Fruit fly (Drosophila melanogaster): Measurements from ENCODE around the gene CG10214.

DNA sequence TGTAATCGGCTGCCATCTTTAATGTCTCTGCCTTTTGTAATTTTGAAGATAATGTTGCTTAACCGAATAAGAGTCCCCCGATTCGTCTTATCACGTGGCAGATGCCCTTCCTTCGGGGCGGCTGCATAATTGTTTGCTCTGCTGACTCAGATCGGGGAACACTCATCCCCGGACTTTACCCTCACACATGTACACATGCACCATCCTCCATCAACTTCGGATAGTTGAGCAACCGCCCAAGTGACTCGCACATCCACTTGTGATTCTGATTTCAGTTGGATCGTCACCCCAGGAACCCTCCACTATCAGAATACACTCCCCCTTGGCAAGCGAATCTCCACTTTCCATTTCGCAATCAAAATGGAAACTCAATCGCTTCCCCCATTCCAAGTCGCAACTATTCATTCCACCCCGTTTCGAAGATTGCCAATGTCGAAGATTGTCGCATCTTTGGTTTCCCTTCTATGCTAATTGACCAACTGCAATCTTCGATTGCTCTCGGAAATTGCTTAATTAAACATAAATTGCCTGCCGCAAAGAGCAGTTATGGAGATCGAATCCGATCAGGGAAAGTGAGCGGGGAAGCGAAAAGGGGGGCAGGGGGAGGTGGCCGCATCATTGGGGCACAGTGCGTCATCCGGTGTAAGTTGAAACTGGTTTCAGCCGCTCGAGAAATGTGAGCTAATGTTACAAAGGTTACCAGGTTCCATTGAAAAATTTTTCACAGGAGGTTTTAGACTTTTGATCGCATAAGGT lies 17.8 kb upstream of the CG10214 start:
- TF ChIP-seq OdsH (GFP tag; optimal IDR thresholded peaks at IDR 0.05): no peak
- no peak for TF ChIP-seq Abd-B (GFP tag; optimal IDR thresholded peaks at IDR 0.05)

Measured in whole organism, wandering third instar larva.